Worm (Caenorhabditis elegans) whole organism, dauer: Measurements from ENCODE around the gene aqp-3.

Source experiments
- unc-62 ChIP-seq: sonication (generic microtip); optimal IDR thresholded peaks from 2 replicates; lab custom pipeline; 2017; ENCODE audit warnings: missing biosample characterization, missing genetic modification reagents, missing genetic modification characterization

Gene aqp-3

DNA sequence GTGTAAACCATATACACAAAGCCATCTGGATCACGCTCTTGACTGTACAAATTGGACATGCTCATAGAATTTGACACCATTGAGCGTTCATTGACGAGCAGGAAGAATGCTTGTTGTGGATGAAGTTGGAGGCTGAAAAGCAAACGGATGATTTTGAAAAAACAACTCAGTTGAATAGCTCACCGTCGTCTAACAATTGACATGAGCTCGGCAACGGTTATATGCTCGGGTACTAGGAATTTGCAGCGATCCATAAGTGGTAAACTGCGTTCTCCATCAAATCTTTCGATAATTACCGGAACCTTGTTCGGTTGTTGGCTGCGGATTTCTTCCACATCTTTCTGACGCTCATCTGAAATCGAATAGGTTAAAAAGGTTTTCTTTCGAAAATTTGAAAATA is 31.5 kb downstream of the aqp-3 start:
- no peak for TF ChIP-seq unc-62 (GFP tag; lab: Kevin White, UChicago)

DNA sequence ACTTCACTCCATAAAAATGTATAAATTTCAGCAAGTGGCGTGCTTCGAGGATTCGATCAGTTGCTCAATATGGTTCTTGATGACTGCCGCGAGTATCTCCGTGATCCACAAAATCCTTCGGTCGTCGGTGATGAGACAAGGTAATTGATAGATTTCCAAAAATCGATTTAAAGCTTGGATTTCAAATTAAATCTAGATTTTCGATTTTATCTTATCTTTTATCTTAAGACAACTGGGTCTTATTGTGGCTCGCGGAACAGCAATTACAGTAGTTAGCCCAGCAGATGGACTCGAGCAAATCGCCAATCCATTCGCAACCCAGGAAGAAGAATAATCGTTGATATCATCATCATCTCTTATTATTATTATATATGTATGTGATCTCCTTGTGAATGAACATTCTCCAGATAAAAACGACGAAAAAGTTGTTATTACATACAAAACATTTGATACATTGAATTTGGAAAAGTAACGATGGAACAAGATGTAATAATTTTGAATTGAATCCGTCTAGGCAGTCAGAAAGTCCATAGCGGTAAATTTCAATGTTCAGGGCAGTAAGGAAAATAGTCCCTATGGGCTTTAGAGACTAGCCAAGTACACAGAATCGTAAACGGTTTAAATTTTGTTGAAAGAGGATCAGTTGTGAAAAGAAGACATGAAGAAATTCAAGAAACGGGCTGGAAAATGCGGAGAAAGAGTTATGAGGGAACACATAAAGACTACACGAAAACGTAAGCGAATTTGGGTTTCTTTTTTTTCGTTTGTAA is 32.3 kb downstream of the aqp-3 start:
- TF ChIP-seq unc-62 (GFP tag; lab: Kevin White, UChicago): no peak

DNA sequence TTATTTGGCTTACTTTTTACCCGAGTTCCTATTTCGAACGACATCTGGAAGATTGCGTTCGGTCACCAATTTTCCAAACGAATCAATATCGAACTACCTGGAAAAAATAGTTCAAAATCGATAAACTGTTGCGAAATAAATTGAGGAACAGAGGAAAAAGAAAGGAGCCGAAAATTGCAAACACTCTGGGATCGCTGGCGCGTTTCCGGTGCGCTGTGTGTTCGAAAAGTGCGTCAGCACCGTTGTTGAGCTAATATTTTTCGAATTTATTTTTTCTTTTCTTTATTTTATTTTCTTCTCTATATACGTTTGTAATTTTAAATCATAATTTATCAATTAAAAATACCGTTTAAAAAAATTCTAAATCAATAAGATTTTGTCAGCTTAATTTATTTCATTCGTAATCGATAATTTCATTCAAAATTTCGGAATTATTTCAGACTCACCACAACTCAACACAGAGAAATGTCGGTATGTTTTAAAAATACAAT is 33.2 kb downstream of the aqp-3 start, which contains the start of the genes dnc-1 and lsm-7:
Gene dnc-1 (minus strand): TSS at position 142 of the 491 bp plus-strand sequence.
Gene lsm-7 (plus strand): TSS at position 441 of the 491 bp plus-strand sequence.
- TF ChIP-seq unc-62 (GFP tag; lab: Kevin White, UChicago): no peak

DNA sequence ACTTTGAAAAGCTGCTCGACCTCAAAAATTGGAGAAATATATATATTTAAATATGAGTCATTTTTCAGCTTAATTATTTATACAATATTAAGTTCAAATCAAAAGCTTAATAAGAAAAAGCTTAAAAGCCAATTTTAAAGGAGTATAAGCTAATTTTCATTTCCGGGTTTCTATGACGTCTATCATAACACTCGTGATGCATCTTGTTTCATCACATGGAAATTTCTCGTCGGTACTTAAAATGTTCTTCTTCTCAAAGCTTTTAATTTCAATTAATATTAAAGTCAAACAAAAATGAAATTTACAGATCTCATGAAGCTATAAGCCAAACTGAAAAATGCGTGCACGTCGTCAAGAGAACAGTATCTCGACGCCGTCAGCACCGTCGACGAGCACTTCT is 46.5 kb downstream of the aqp-3 start, which contains the start of gene rbr-2:
Gene rbr-2 (plus strand): TSS at position 301 of the 400 bp plus-strand sequence.
- no peak for TF ChIP-seq unc-62 (GFP tag; lab: Kevin White, UChicago)

DNA sequence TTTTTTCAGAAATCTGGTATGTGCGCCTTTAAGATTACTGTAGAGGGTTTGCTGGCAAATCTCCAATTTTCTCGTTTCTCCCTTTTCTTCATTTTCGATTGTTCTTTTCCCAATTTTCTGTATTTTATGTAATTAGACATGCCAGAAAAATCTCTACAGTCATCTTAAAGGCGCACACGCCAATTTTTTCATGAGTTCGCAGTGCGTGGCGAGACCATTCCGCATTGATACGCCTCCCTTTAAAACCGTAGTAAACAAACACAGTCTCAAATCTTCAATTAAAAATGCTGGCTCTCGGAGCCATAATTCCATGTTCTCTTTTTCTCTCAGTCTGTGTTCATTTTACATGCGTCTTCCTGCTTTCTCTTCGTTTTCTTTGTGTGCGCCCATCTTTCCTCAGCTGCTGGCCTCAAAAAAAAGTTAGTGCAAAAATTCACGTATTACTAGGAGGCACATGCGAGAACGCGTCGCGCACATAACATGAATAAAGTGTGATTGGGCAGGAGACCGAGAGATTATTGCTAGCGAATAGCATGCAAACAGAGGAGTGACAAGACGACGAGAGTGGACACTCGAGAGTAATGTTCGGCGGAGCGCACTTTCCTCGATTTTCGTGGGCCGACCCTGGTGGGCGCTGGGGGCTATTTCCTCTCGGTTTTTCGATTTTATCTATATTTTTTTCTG is 47.2 kb downstream of the aqp-3 start:
- TF ChIP-seq unc-62 (GFP tag; lab: Kevin White, UChicago): no peak

DNA sequence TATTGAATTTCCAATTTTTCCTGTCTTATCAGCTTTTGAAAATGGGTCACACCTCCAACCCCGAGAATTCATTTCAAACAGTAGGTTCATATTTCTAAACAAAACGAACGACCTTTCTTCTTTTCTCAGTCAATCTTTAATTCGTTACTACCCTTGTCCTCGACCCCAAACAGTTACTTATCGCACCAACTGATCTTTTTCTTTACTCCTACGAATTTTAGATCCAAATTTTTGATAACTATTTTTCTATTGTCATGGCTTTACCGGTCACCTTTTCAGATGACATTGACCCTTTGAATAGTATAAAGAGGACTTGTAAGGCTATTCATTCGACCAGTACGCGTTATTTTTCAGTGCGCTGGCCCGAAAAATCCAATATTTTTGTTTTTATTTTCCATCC is 50.1 kb downstream of the aqp-3 start:
- no peak for TF ChIP-seq unc-62 (GFP tag; lab: Kevin White, UChicago)

DNA sequence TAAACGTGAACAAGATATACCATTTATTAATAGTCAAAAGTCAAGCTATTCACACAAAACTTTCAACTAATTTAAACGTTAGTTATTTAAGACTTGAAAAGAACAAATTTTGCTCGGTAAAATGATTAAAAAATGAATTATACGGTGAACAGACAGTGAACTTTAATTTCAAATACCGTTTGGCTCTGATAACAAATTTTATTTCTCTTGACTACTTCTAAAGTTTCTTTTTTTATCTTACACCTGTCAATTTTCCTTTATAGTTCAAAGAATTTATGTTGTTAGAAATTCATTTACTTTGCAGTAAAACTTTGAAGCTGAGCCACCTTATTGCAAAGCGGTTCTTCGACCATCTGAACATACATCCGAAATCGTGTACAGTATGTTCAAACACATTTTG is 50.9 kb downstream of the aqp-3 start, which contains the start of gene ZK593.3:
Gene ZK593.3 (plus strand): TSS at position 301 of the 400 bp plus-strand sequence.
- no peak for TF ChIP-seq unc-62 (GFP tag; lab: Kevin White, UChicago)

DNA sequence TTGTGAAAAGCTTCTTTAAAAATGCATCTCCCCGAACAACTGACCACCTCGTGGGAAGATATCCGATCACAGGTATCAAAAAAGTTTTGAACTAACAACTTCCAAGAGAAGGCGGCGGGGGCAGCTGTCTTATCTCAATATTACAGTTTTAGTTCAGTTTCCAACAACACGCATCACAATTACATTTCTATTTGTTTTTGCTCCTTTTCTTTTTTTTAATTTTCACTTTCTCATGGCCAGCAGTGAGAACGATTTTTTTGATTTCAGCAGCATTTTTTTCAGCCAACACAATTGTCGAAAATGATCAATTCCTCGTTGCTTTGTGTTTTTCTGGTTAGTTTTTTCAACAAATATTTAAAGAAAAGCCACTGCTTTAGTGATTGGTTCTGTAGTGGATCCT is 53.2 kb downstream of the aqp-3 start, which contains the start of gene ZK593.2:
Gene ZK593.2 (plus strand): TSS at position 301 of the 400 bp plus-strand sequence.
- no peak for TF ChIP-seq unc-62 (GFP tag; lab: Kevin White, UChicago)
